Fruit fly (Drosophila melanogaster) Kc167 (cell line): ENCODE data around the gene Dfd.

Experiments
- Myc ChIP-seq: fragments of >200 bp; optimal IDR thresholded peaks from 2 replicates; lab custom pipeline; 2017; ENCODE audit warnings: missing external identifiers
- Sin3A ChIP-seq: fragments of >200 bp; optimal IDR thresholded peaks from 2 replicates; lab custom pipeline; 2018; ENCODE audit warnings: missing external identifiers
- h ChIP-seq: fragments of >200 bp; optimal IDR thresholded peaks from 3 replicates; lab custom pipeline; 2018; ENCODE audit warnings: missing external identifiers
- insv ChIP-seq: fragments of >200 bp; optimal IDR thresholded peaks from 3 replicates; lab custom pipeline; 2018; ENCODE audit warnings: missing external identifiers
- psq ChIP-seq: fragments of >200 bp; optimal IDR thresholded peaks from 2 replicates; lab custom pipeline; 2017; ENCODE audit warnings: missing external identifiers
- ttk ChIP-seq: sonication (Bioruptor generic); optimal IDR thresholded peaks from 2 replicates; lab custom pipeline; 2017; ENCODE audit warnings: missing external identifiers

The Dfd gene

DNA sequence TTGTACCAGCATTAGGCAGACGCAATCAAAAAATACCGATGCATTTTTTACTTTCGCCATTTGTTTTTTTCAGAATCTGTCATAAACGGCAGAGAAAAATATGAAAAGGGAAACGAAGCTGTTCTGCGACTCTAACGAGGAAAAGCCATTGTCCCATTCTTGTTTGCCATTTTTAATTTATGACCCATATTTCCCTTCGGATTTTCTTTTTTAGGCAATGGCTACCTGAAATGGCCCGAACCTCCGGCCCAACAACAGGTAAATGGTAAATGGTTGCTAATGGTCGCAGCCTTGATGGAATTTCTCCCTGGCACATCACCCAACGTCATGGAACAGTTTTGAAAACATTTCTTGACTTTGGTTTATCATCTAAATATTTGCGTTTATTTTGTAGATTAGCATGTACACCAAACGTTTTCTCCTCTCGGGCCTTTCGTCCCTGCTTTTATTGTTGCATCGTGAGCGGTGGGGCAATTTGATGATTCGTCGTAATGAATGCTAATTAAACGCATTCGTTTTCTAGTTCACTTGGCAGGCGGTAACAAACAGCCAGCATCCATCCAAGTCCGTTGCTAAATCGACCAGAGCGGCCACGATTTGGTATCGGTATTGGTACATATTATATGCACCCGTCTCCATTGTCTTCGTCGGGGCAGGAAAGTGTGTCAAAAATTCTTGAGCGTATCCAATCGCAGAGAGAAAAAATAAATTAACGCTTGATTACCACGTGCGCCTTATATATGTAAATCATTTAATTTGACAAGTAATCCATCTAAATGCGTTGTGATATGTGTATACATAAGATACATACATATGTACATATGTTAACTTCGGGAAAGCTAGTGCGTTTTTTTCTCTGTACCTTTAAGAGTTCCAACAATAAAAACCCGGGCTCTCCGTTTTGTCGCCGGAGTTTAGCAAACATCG lies 26.6 kb downstream of the Dfd start:
- TF ChIP-seq ttk (lab: Kevin White, UChicago): no peak
- no peak for TF ChIP-seq insv
- TF ChIP-seq h: no peak
- no peak for TF ChIP-seq psq (lab: Kevin White, UChicago)
- no peak for TF ChIP-seq Sin3A (lab: Kevin White, UChicago)
- no peak for TF ChIP-seq Myc (lab: Kevin White, UChicago)

DNA sequence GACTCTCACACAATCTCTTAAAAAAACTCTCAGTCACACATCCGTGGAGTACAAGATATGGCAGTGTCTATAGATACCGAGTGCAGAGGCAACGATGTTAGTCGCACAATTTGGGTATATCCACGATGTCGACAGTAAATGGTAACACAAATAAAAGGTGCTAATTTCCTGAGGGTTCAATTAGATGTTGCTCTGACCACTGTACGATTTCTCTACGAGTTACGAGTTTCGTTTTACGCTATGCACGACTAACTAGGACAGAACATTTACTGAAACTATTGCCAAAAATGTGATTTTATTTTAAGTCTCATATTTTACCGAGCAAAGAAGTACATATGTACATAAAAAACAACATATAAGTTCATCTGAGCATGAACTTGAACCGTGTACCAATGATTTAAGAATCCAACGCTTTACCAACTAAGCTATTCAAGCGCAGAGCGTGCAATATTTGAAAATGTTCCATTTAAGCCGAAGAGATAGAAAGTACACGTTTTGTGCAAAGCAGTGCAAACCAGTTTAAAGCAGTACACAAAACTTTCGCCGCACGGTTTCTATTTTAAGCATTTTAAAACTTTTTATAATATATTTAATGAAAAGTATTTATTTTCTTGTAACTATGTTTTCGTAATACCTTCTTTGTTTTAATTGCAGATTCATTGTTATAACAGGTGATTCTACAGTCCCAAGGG lies 27.4 kb downstream of the Dfd start:
- no peak for TF ChIP-seq Myc (lab: Kevin White, UChicago)
- no peak for TF ChIP-seq Sin3A (lab: Kevin White, UChicago)
- TF ChIP-seq h: no peak
- no peak for TF ChIP-seq insv

DNA sequence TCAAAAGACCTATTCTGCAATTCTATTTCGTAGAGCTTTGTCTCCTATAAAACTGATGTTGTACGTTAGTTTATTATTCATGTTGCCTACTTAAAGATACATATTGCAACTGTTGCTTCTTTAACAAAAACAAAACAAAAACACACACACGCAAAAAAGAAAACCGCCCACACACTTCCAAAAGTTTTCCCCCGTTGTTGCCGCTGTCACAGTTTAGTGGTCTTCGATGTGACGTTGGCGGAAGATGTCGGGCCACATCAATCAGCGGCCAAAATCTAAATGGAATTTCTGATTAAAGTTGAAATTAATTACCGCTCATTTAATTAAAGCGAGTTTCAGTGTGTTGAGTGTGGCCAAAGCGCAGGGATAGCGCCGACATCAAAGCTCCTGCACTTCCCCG lies 35.2 kb downstream of the Dfd start:
- no peak for TF ChIP-seq Myc (lab: Kevin White, UChicago)
- no peak for TF ChIP-seq psq (lab: Kevin White, UChicago)
- TF ChIP-seq h: no peak

DNA sequence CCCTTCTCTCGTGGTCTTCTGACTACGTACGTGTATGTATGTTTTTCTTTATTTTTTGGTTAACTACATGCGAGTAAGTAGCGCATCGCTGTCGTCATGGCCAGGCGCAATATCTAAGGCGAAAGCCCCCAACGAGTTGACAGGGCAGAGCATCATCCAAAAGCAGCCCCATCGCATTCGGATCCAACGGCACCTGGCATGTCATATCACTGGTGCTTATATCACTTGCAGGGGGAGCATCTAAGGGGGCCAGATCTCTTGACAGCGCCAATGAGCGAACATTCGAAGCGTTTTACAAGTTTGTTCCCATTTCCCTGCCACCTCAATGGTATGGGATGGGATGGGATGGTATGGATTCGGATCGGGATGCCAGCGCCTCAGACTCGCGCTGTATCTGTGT lies 36.6 kb downstream of the Dfd start:
- TF ChIP-seq Sin3A (lab: Kevin White, UChicago): no peak
- no peak for TF ChIP-seq h
- TF ChIP-seq Myc (lab: Kevin White, UChicago): no peak
- no peak for TF ChIP-seq insv
- no peak for TF ChIP-seq ttk (lab: Kevin White, UChicago)
- TF ChIP-seq psq (lab: Kevin White, UChicago): no peak

DNA sequence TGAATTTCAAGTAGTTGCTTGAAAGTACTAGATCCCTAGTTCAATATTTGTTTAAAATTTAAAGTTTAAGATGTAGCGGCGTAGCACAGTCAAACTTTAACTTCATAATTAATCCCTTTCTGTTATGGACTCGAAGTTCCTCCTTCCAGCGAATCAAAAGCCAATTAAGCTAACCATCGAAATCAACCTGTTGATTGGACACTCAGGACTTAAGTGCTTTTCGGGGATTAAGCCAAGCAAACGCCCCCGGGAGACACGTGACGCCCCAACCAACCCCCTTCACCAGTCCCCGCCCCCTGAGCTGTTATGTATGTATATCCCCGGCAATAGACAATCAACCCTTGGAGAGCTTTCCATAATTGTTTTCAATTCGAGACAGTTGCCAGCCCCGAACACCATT lies 40.1 kb downstream of the Dfd start:
- TF ChIP-seq Sin3A (lab: Kevin White, UChicago) (no peak), insv (no peak), ttk (lab: Kevin White, UChicago) (no peak), psq (lab: Kevin White, UChicago) (no peak), Myc (lab: Kevin White, UChicago) (no peak)

DNA sequence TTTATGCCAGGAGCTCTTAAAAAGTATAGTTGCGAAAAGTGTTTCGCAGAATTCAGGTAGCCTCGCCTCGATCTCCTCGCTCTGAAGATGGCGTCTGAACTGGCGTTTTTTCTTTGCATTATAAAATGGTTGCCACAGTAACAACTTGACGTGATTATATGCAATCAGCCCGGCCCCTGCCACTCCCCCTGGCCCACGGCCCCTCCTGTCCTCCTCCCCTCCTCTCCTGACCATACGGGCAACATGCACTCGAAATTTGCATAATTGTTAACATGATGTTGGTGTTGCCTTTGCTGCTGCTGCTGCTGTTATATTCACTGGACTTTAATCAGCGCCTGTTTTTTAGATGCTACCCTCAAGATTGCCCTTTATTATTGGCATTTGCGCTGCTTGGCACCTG lies 46.9 kb downstream of the Dfd start:
- TF ChIP-seq Myc (lab: Kevin White, UChicago): no peak
- no peak for TF ChIP-seq insv
- no peak for TF ChIP-seq psq (lab: Kevin White, UChicago)
- no peak for TF ChIP-seq Sin3A (lab: Kevin White, UChicago)
- no peak for TF ChIP-seq ttk (lab: Kevin White, UChicago)
- no peak for TF ChIP-seq h

DNA sequence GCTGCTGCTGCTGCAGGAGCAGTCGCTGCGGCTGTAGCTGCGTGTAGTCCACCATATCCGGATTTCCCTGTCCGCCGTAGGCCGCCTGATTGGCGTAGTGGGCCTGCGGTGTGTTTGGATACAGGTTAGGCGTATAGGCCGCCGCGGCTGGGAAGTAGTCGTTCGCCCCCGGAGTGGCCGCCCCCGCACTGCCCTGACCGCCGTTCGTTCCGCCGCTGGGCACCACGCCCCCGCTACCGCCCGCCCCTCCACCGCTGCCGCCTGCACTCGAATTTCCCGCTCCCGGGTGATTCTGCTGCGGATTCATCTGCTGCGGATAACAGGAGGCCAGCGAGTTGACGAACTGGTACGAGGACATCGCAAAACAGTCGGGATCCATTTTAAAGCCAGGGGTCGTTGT lies 50.2 kb downstream of the Dfd start:
- TF ChIP-seq insv: no peak
- TF ChIP-seq h: no peak
- no peak for TF ChIP-seq ttk (lab: Kevin White, UChicago)
- TF ChIP-seq psq (lab: Kevin White, UChicago): no peak
- TF ChIP-seq Myc (lab: Kevin White, UChicago): no peak
- TF ChIP-seq Sin3A (lab: Kevin White, UChicago): no peak

DNA sequence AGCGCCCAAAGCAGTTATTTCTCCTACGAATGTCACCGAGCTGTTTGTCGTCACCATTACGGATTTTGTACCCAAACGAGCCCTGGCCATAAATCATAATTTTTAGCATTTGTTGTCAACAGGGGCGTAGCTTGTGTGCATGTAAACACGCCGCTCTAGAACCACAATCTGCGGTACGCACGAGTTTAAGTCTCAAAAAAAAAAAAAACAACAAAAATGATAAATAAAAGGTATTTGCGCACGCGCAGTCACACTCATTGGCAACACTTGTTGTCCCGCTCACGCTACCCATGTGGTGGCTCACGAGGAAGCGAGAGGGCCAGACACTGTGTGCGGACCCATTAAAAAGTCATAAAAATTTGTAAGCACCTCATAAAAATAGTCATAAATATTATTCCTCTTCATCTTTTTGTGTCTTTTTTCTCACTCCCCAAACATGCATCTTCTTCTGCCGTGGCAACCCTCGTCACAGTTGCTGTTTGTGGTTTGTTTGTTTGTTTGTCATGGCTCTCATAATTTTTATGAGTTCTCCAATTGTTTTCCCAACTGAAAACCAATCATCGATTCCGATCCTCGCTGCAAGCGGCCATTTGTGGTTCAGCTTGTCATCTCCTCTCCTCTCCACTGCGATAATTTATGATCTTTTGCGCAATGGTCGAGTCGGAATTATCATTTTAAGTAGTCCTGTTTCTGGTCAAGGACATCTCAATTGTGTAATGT lies 54.0 kb downstream of the Dfd start:
- TF ChIP-seq Sin3A (lab: Kevin White, UChicago) (no peak), insv (no peak), Myc (lab: Kevin White, UChicago) (no peak), psq (lab: Kevin White, UChicago) (no peak), ttk (lab: Kevin White, UChicago) (no peak), h (no peak)

DNA sequence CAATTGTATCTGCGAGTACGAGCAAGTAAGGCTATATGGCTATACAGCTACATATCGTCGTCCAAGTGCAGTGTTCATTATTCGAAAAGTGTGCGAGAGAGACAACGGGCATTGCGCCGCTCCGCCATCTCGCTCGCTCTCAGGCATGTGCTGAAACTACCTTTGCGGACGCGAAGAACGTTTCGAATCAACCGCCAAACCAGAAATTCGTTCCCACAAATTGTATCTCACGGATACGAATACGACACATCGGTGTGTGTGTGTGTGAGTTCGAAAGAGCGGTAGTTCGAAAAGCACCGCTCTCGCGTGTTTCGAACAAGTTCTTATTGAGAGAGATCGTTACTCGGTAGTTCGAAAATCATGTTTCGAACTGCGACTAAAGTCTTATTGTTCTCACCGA lies 57.0 kb downstream of the Dfd start:
- no peak for TF ChIP-seq h
- TF ChIP-seq Sin3A (lab: Kevin White, UChicago): no peak
- no peak for TF ChIP-seq Myc (lab: Kevin White, UChicago)
- TF ChIP-seq ttk (lab: Kevin White, UChicago): no peak
- TF ChIP-seq insv: no peak
- TF ChIP-seq psq (lab: Kevin White, UChicago): no peak

DNA sequence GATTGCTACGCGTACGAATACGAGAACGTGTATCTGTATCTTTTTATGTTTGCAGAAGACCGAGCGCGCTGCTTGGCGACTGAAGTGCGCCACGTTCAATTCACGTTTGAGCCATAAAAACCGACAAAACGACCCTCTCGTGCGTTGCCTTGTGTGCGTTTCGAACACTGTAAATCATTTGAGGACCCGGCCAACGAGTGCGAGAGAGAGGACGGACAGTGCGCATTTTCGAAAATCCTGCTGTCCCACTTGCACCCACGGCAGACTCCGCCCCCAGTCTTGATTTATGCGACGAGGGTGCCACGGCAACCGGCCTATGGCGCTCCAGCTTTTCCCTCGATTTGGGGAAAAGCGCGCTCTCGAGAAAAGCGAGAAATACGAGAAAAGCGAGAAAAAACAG lies 58.2 kb downstream of the Dfd start, which contains the start of gene Scr:
Scr (minus strand) TSS at position 116 of the 400 bp plus-strand sequence.
- TF ChIP-seq ttk (lab: Kevin White, UChicago): no peak
- no peak for TF ChIP-seq insv
- TF ChIP-seq Myc (lab: Kevin White, UChicago): no peak
- TF ChIP-seq Sin3A (lab: Kevin White, UChicago): no peak
- TF ChIP-seq psq (lab: Kevin White, UChicago): no peak
- no peak for TF ChIP-seq h
